Worm (Caenorhabditis elegans): Measurements from ENCODE around the gene T28C12.6.

Gene T28C12.6

DNA sequence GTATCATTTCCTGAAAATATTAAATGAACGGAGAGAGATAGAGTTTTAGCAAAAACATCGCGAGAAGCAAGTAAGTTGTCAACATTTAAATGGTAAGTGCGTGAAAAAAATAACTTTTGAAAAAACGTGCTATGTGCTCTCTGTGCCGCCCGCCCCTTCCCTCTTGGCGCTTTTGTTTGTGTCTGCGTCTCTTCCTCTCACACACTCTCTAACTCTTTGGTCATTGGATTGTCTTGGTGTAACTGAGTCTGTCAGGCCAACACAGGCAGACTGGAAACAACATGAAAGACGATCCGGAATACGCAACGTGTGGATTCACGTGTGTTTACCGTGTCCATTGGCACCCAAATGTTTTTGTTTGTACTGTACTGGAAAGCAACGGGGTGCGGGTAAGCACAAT, at the start of gene T28C12.6:
Gene T28C12.6, minus strand, starts transcription at position 12 of the 400 bp plus-strand sequence.
- no peak for TF ChIP-seq dao-5 (tag; optimal IDR thresholded peaks at IDR 0.05)
- TF ChIP-seq him-1 (tag; optimal IDR thresholded peaks at IDR 0.05): no peak
- TF ChIP-seq W03F9.2 (tag; optimal IDR thresholded peaks at IDR 0.05): no peak

DNA sequence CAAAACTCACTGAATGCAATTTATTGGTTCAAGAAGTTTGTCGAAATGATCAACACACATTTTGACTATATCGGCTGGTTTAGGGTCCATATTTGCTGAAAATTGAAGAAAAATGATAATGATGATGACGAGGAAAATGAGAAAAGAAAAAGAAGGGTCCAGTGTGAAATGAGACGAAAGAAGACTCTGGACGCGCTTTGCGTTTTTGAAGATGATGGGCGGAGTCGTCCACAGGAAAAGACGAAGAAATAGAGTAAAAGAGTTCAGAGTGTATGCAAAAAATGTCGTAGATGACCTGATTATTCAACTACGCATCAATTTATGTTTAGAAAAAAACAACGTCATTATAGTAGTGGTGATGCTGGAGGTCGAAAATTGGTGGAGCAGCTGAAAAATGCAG, 38.9 kb upstream of the T28C12.6 start, which contains the start of gene F13H6.5:
Gene F13H6.5, minus strand, starts transcription at position 101 of the 400 bp plus-strand sequence.
- TF ChIP-seq W03F9.2 (tag; optimal IDR thresholded peaks at IDR 0.05) (no peak), dao-5 (tag; optimal IDR thresholded peaks at IDR 0.05) (no peak), him-1 (tag; optimal IDR thresholded peaks at IDR 0.05) (no peak)

ce11 chrV:6368494-6368893, 32.6 kb upstream of the T28C12.6 start:
- TF ChIP-seq dao-5 (tag; optimal IDR thresholded peaks at IDR 0.05) (no peak), W03F9.2 (tag; optimal IDR thresholded peaks at IDR 0.05) (no peak), him-1 (tag; optimal IDR thresholded peaks at IDR 0.05) (no peak)

DNA sequence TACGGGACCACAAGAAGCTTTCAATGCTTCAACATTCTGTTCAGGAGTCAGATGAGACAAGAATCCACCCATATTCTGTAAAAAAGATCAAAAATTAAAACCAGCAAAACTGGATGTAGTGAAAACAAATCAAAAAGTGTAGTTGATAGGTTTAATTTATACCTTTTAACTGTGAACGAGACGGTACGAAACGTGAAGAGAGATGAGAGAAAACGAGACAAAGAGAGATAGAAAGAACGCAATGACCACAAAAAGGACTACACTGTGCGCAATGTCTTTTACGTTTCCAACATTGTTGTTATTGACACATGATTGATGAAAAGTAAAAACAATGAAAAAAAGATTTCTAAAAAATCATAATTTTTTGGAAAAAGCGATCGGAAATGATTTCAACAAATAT, 29.7 kb upstream of the T28C12.6 start, which contains the start of gene cest-33:
Gene cest-33, minus strand, starts transcription at position 75 of the 400 bp plus-strand sequence.
- TF ChIP-seq dao-5 (tag; optimal IDR thresholded peaks at IDR 0.05) (no peak), W03F9.2 (tag; optimal IDR thresholded peaks at IDR 0.05) (no peak), him-1 (tag; optimal IDR thresholded peaks at IDR 0.05) (no peak)

DNA sequence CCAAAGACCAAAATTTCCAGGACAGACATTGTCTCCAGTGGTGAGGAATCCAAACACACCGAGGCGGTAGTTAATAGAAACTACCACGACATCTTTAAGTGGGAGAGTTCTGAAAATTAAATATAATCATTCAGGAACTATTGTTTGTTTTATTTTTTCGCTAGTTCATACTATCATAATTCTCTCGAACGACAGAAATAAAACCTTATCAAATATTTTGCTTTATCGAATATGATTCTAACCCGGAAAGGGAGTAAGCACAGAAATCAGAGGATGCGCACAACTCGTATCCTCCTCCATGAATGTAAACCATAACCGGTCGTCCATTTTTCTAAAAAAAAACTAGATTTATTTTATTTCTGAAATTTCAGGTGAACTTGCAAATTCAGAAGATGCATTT, 28.9 kb upstream of the T28C12.6 start:
- TF ChIP-seq dao-5 (tag; optimal IDR thresholded peaks at IDR 0.05) (no peak), W03F9.2 (tag; optimal IDR thresholded peaks at IDR 0.05) (no peak), him-1 (tag; optimal IDR thresholded peaks at IDR 0.05) (no peak)

- TF ChIP-seq dao-5 (tag; optimal IDR thresholded peaks at IDR 0.05): no peak
- TF ChIP-seq him-1 (tag; optimal IDR thresholded peaks at IDR 0.05): no peak
- TF ChIP-seq W03F9.2 (tag; optimal IDR thresholded peaks at IDR 0.05): no peak
Observed at ce11 chrV:6361688-6362087, 25.8 kb upstream of the T28C12.6 start.

ce11 chrV:6359522-6359921, 23.6 kb upstream of the T28C12.6 start:
- no peak for TF ChIP-seq W03F9.2 (tag; optimal IDR thresholded peaks at IDR 0.05)
- no peak for TF ChIP-seq him-1 (tag; optimal IDR thresholded peaks at IDR 0.05)

ce11 chrV:6358709-6359108, 22.8 kb upstream of the T28C12.6 start:
- TF ChIP-seq him-1 (tag; optimal IDR thresholded peaks at IDR 0.05) (no peak), dao-5 (tag; optimal IDR thresholded peaks at IDR 0.05) (no peak), W03F9.2 (tag; optimal IDR thresholded peaks at IDR 0.05) (no peak)

ce11 chrV:6357236-6357635, 21.3 kb upstream of the T28C12.6 start:
- no peak for TF ChIP-seq him-1 (tag; optimal IDR thresholded peaks at IDR 0.05)
- TF ChIP-seq dao-5 (tag; optimal IDR thresholded peaks at IDR 0.05): no peak
- no peak for TF ChIP-seq W03F9.2 (tag; optimal IDR thresholded peaks at IDR 0.05)

DNA sequence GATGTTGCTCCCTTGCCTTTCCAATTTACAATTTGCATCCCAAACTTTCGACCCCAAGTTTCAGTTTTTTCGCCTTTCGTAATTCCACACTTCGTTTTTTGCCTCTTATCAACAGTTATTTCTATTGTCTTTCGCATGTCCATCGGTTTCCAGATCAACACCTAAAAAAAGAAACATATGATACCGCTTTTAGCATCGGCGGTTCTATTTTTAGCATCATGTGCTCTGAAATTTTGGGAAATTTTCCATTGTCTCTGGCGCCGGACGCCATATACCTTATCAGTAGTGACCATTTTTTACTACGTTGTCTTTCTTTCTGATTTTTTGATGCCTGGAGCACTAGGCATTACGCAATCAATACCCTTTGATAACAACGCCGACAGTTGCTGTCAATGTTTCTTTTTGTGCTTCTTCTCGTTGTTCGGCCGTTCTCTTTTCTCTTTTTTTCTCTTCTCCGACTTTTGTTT, 20.1 kb upstream of the T28C12.6 start, which contains the start of gene bcl-11:
Gene bcl-11, plus strand, starts transcription at position 51 of the 467 bp plus-strand sequence.
- TF ChIP-seq him-1 (tag; optimal IDR thresholded peaks at IDR 0.05) (no peak), dao-5 (tag; optimal IDR thresholded peaks at IDR 0.05) (no peak), W03F9.2 (tag; optimal IDR thresholded peaks at IDR 0.05) (no peak)

DNA sequence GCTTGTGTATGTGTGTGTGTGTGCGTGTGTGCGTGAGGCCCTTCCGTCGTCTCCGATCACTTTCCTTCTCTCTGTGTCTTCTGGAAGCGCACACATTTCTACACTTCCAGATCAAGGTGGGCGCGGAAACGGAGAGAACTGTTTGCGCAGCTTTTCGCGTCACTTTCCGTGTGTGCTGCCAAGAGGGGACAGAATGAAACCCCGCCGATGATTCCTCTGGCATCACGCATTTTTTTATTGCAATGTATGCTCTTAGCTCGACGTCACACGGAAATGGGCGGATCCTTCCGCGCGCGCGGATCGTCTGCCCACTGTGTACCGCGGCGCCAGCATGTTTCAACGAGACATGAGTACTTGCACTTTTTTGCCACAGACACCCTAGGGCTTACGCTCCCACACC, 19.5 kb upstream of the T28C12.6 start:
- TF ChIP-seq him-1 (tag; optimal IDR thresholded peaks at IDR 0.05) (no peak), dao-5 (tag; optimal IDR thresholded peaks at IDR 0.05) (no peak), W03F9.2 (tag; optimal IDR thresholded peaks at IDR 0.05) (no peak)

- TF ChIP-seq dao-5 (tag; optimal IDR thresholded peaks at IDR 0.05): no peak
- no peak for TF ChIP-seq him-1 (tag; optimal IDR thresholded peaks at IDR 0.05)
- TF ChIP-seq W03F9.2 (tag; optimal IDR thresholded peaks at IDR 0.05): no peak
Observed at ce11 chrV:6354786-6355185, 18.9 kb upstream of the T28C12.6 start.

DNA sequence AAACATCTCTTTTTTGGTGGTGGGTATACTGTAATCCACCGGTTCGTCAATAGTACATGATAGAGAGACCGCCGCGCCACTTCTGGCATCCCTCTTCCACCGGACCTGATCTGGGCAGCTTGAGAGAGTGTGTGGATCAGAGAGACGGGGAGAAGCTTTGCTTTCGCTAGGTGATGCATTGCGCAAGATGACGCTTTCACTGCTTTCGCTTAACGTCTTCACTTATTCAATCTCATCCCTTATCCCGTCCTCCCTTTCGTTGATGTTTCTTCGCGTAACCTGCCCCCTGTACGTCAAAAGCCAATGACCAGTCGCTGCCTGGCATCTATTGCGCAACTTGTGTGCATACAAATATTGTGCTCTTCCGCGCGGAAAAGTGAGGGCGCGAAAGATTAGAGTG, 18.3 kb upstream of the T28C12.6 start:
- TF ChIP-seq dao-5 (tag; optimal IDR thresholded peaks at IDR 0.05) (no peak), him-1 (tag; optimal IDR thresholded peaks at IDR 0.05) (no peak), W03F9.2 (tag; optimal IDR thresholded peaks at IDR 0.05) (no peak)

DNA sequence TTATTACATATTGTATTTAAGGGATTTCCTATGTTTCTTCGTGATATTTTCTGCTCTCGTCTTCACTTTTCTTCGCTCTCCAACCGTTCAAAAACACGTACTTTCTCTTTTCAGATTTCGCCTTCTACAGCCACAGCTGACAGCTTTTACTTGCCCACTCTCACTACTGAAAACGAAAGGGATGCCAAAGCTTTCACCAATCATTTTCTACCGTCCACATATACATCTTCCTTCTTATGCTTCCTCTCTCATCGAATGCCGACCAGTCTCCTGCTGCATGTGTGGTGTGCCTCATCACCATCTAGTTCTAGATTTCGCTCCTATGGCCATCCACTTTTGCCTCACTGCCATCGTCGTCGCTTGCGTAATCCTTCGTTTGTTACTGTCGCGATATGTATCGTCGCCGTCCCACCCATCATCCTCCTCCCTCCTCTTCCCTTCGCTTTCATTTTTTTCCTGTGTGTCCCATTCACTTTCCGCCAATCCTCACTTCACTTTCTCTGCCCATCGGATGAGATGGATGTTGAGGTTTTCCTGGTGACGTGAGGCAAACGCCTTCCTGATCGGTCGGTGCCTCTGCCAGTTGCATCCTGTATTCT, 17.4 kb upstream of the T28C12.6 start:
- TF ChIP-seq W03F9.2 (tag; optimal IDR thresholded peaks at IDR 0.05): no peak
- TF ChIP-seq him-1 (tag; optimal IDR thresholded peaks at IDR 0.05): no peak
- no peak for TF ChIP-seq dao-5 (tag; optimal IDR thresholded peaks at IDR 0.05)

ce11 chrV:6352350-6352749, 16.4 kb upstream of the T28C12.6 start:
- TF ChIP-seq him-1 (tag; optimal IDR thresholded peaks at IDR 0.05): no peak
- no peak for TF ChIP-seq dao-5 (tag; optimal IDR thresholded peaks at IDR 0.05)
- no peak for TF ChIP-seq W03F9.2 (tag; optimal IDR thresholded peaks at IDR 0.05)
